Fruit fly (Drosophila melanogaster) whole organism, embryonic: Measurements from ENCODE around the gene Vm34Ca.

Source experiments
- Asciz ChIP-seq: fragments of 200-800 bp; sonication (Bioruptor generic); optimal IDR thresholded peaks from 2 replicates; lab custom pipeline; 2017; ENCODE audit warnings: missing biosample characterization, mild to moderate bottlenecking, missing genetic modification characterization, missing genetic modification reagents
- Bdp1 ChIP-seq: fragments of 200-800 bp; sonication (Bioruptor generic); optimal IDR thresholded peaks from 3 replicates; lab custom pipeline; 2016; ENCODE audit warnings: missing biosample characterization, missing genetic modification characterization
- Bteb2 ChIP-seq: fragments of 200-800 bp; sonication (Bioruptor generic); optimal IDR thresholded peaks from 2 replicates; lab custom pipeline; 2016; ENCODE audit warnings: missing biosample characterization, missing genetic modification characterization
- CG10267 ChIP-seq: fragments of 200-800 bp; sonication (Bioruptor generic); optimal IDR thresholded peaks from 2 replicates; lab custom pipeline; 2018; ENCODE audit warnings: missing biosample characterization, mild to moderate bottlenecking, missing genetic modification characterization, moderate library complexity
- CG10565 ChIP-seq: fragments of 200-800 bp; sonication (Bioruptor generic); optimal IDR thresholded peaks from 3 replicates; lab custom pipeline; 2016; ENCODE audit warnings: missing biosample characterization, mild to moderate bottlenecking, missing genetic modification characterization
- CG11398 ChIP-seq: fragments of 200-800 bp; sonication (Bioruptor generic); optimal IDR thresholded peaks from 2 replicates; lab custom pipeline; 2016; ENCODE audit warnings: missing biosample characterization, missing genetic modification characterization
- CG12155 ChIP-seq: fragments of 200-800 bp; sonication (Bioruptor generic); optimal IDR thresholded peaks from 3 replicates; lab custom pipeline; 2016; ENCODE audit warnings: missing biosample characterization, missing genetic modification characterization
- CG12236 ChIP-seq: fragments of 200-800 bp; sonication (Bioruptor generic); optimal IDR thresholded peaks from 2 replicates; lab custom pipeline; 2016; ENCODE audit warnings: missing biosample characterization, missing genetic modification characterization
- CG13624 ChIP-seq: fragments of 200-800 bp; sonication (Bioruptor generic); optimal IDR thresholded peaks from 2 replicates; lab custom pipeline; 2016; ENCODE audit warnings: missing biosample characterization, missing genetic modification characterization
- CG15073 ChIP-seq: fragments of 200-800 bp; sonication (Bioruptor generic); optimal IDR thresholded peaks from 2 replicates; lab custom pipeline; 2016; ENCODE audit warnings: missing biosample characterization, missing genetic modification characterization
- CG15601 ChIP-seq: fragments of 200-800 bp; sonication (Bioruptor generic); optimal IDR thresholded peaks from 3 replicates; lab custom pipeline; 2019; ENCODE audit warnings: missing biosample characterization, mild to moderate bottlenecking, missing genetic modification characterization, moderate library complexity
- CG1602 ChIP-seq: fragments of 200-800 bp; sonication (Bioruptor generic); optimal IDR thresholded peaks from 3 replicates; lab custom pipeline; 2016; ENCODE audit warnings: missing biosample characterization, missing genetic modification characterization
- CG18619 ChIP-seq: fragments of 200-800 bp; sonication (Bioruptor generic); optimal IDR thresholded peaks from 3 replicates; lab custom pipeline; 2017; ENCODE audit warnings: missing biosample characterization, mild to moderate bottlenecking, missing genetic modification characterization
- CG31388 ChIP-seq: fragments of 200-800 bp; sonication (Bioruptor generic); optimal IDR thresholded peaks from 2 replicates; lab custom pipeline; 2016; ENCODE audit warnings: missing biosample characterization, missing genetic modification characterization
- CG31441 ChIP-seq: fragments of 200-800 bp; sonication (Bioruptor generic); IDR thresholded peaks from 2 replicates; pipeline ENCODE4 v1.3.6; 2022; ENCODE audit warnings: missing biosample characterization, missing genetic modification characterization
- CG32767 ChIP-seq: fragments of 200-800 bp; sonication (Bioruptor generic); IDR thresholded peaks from 2 replicates; pipeline ENCODE4 v1.3.6; 2022; ENCODE audit warnings: missing biosample characterization, missing genetic modification characterization
- CG34224 ChIP-seq: fragments of 200-800 bp; sonication (Bioruptor generic); IDR thresholded peaks from 3 replicates; pipeline ENCODE4 v1.3.6; 2022; ENCODE audit warnings: missing biosample characterization, missing genetic modification characterization; ENCODE audit not compliant: partially characterized antibody
- CG43689 ChIP-seq: fragments of 200-800 bp; sonication (Bioruptor generic); IDR thresholded peaks from 2 replicates; pipeline ENCODE4 v1.3.6; 2022; ENCODE audit warnings: missing biosample characterization, missing genetic modification characterization
- CG5180 ChIP-seq: fragments of 200-800 bp; sonication (Bioruptor generic); optimal IDR thresholded peaks from 3 replicates; lab custom pipeline; 2017; ENCODE audit warnings: missing biosample characterization, missing genetic modification characterization, mild to moderate bottlenecking, moderate library complexity, missing genetic modification reagents
- CG6791 ChIP-seq: fragments of 200-800 bp; sonication (Bioruptor generic); IDR thresholded peaks from 3 replicates; pipeline ENCODE4 v1.3.6; 2022; ENCODE audit warnings: missing biosample characterization, missing genetic modification characterization; ENCODE audit not compliant: partially characterized antibody
- CG6854 ChIP-seq: fragments of 200-800 bp; sonication (Bioruptor generic); optimal IDR thresholded peaks from 3 replicates; lab custom pipeline; 2017; ENCODE audit warnings: missing biosample characterization, mild to moderate bottlenecking, missing genetic modification characterization
- CG7928 ChIP-seq: fragments of 200-800 bp; sonication (Bioruptor generic); optimal IDR thresholded peaks from 2 replicates; lab custom pipeline; 2017; ENCODE audit warnings: missing biosample characterization, mild to moderate bottlenecking, missing genetic modification characterization
- CG8089 ChIP-seq: fragments of 200-800 bp; sonication (Bioruptor generic); optimal IDR thresholded peaks from 3 replicates; lab custom pipeline; 2016; ENCODE audit warnings: missing biosample characterization, missing genetic modification characterization
- CTCF ChIP-seq: fragments of 200-800 bp; sonication (Bioruptor generic); optimal IDR thresholded peaks from 2 replicates; lab custom pipeline; 2017; ENCODE audit warnings: missing biosample characterization, mild to moderate bottlenecking, missing genetic modification characterization, moderate library complexity
- CkIIα-i1 ChIP-seq: fragments of 200-800 bp; sonication (Bioruptor generic); IDR thresholded peaks from 2 replicates; pipeline ENCODE4 v1.3.6; 2022; ENCODE audit warnings: missing biosample characterization, missing genetic modification characterization
- Dip2 ChIP-seq: fragments of 200-800 bp; sonication (Bioruptor generic); IDR thresholded peaks from 2 replicates; pipeline ENCODE4 v1.3.6; 2022; ENCODE audit warnings: missing biosample characterization, missing genetic modification characterization
- E2f2 ChIP-seq: fragments of 200-800 bp; sonication (Bioruptor generic); IDR thresholded peaks from 2 replicates; pipeline ENCODE4 v1.3.6; 2022; ENCODE audit warnings: missing biosample characterization, missing genetic modification characterization
- Ets97D ChIP-seq: fragments of 200-800 bp; sonication (Bioruptor generic); optimal IDR thresholded peaks from 3 replicates; lab custom pipeline; 2016; ENCODE audit warnings: missing biosample characterization, missing genetic modification characterization
- HHEX ChIP-seq: fragments of 200-800 bp; sonication (Bioruptor generic); optimal IDR thresholded peaks from 3 replicates; lab custom pipeline; 2017; ENCODE audit warnings: missing biosample characterization, mild to moderate bottlenecking, missing genetic modification characterization, missing genetic modification reagents
- Hmr ChIP-seq: fragments of 200-800 bp; sonication (Bioruptor generic); optimal IDR thresholded peaks from 3 replicates; lab custom pipeline; 2017; ENCODE audit warnings: mild to moderate bottlenecking, missing biosample characterization, missing genetic modification reagents, missing genetic modification characterization
- Hmx ChIP-seq: fragments of 200-800 bp; sonication (Bioruptor generic); optimal IDR thresholded peaks from 2 replicates; lab custom pipeline; 2016; ENCODE audit warnings: missing biosample characterization, missing genetic modification characterization
- Lhr ChIP-seq: fragments of 200-800 bp; sonication (Bioruptor generic); optimal IDR thresholded peaks from 3 replicates; lab custom pipeline; 2017; ENCODE audit warnings: mild to moderate bottlenecking, missing biosample characterization, missing genetic modification reagents, missing genetic modification characterization
- NfI ChIP-seq: fragments of 200-800 bp; sonication (Bioruptor generic); optimal IDR thresholded peaks from 3 replicates; lab custom pipeline; 2018; ENCODE audit warnings: missing biosample characterization, mild to moderate bottlenecking, missing genetic modification characterization, moderate library complexity
- Xbp1 ChIP-seq: fragments of 200-800 bp; sonication (Bioruptor generic); optimal IDR thresholded peaks from 3 replicates; lab custom pipeline; 2016; ENCODE audit warnings: missing biosample characterization, mild to moderate bottlenecking, missing genetic modification characterization
- crp ChIP-seq, 2 experiments: fragments of 200-800 bp; sonication (Bioruptor generic); optimal IDR thresholded peaks; 2 replicates in 1 of 2; 3 replicates in 1 of 2; lab custom pipeline; 2017; ENCODE audit warnings: missing biosample characterization in 2 of 2, missing genetic modification characterization in 2 of 2, mild to moderate bottlenecking in 1 of 2, moderate library complexity in 1 of 2
- ftz-f1 ChIP-seq: fragments of 200-800 bp; sonication (Bioruptor generic); optimal IDR thresholded peaks from 2 replicates; lab custom pipeline; 2016; ENCODE audit warnings: missing biosample characterization, missing genetic modification characterization
- gt ChIP-seq: fragments of 200-800 bp; sonication (Bioruptor generic); IDR thresholded peaks from 2 replicates; pipeline ENCODE4 v1.3.6; 2022; ENCODE audit warnings: missing biosample characterization, missing genetic modification characterization
- kay ChIP-seq: fragments of 200-800 bp; sonication (Bioruptor generic); optimal IDR thresholded peaks from 2 replicates; lab custom pipeline; 2016; ENCODE audit warnings: missing biosample characterization, missing genetic modification characterization
- ken ChIP-seq: fragments of 200-800 bp; sonication (Bioruptor generic); IDR thresholded peaks from 3 replicates; pipeline ENCODE4 v1.3.6; 2022; ENCODE audit warnings: missing biosample characterization, missing genetic modification characterization
- p53 ChIP-seq: fragments of 200-800 bp; sonication (Bioruptor generic); optimal IDR thresholded peaks from 2 replicates; lab custom pipeline; 2016; ENCODE audit warnings: missing biosample characterization, missing genetic modification characterization
- pb ChIP-seq: fragments of 200-800 bp; sonication (Bioruptor generic); optimal IDR thresholded peaks from 3 replicates; lab custom pipeline; 2016; ENCODE audit warnings: missing biosample characterization, missing genetic modification characterization
- pita ChIP-seq: fragments of 200-800 bp; sonication (Bioruptor generic); optimal IDR thresholded peaks from 2 replicates; lab custom pipeline; 2017; ENCODE audit warnings: missing biosample characterization, mild to moderate bottlenecking, missing genetic modification characterization
- prd ChIP-seq, 3 experiments: fragments of >200 bp in 2 of 3; fragments of 200-800 bp in 1 of 3; sonication (Bioruptor generic) in 1 of 3; optimal IDR thresholded peaks in 2 of 3; IDR thresholded peaks in 1 of 3; 2 replicates in 2 of 3; 3 replicates in 1 of 3; pipeline versions ENCODE4 v1.3.6 to Lab custom; 2017 to 2022; ENCODE audit warnings: missing biosample characterization in 1 of 3, missing genetic modification characterization in 1 of 3
- sd ChIP-seq: fragments of 200-800 bp; sonication (Bioruptor generic); optimal IDR thresholded peaks from 3 replicates; lab custom pipeline; 2018; ENCODE audit warnings: missing biosample characterization, mild to moderate bottlenecking, missing genetic modification characterization, moderate library complexity
- sna ChIP-seq: fragments of 200-800 bp; sonication (Bioruptor generic); IDR thresholded peaks from 2 replicates; pipeline ENCODE4 v1.3.6; 2022; ENCODE audit warnings: missing biosample characterization, missing genetic modification characterization; ENCODE audit not compliant: partially characterized antibody
- sug ChIP-seq: fragments of 200-800 bp; optimal IDR thresholded peaks from 2 replicates; lab custom pipeline; 2019; ENCODE audit warnings: missing biosample characterization, mild to moderate bottlenecking, missing genetic modification characterization, moderate library complexity
- tap ChIP-seq: fragments of 200-800 bp; optimal IDR thresholded peaks from 3 replicates; lab custom pipeline; 2019; ENCODE audit warnings: missing biosample characterization, mild to moderate bottlenecking, missing genetic modification characterization, moderate library complexity
- tna ChIP-seq: fragments of 200-800 bp; sonication (Bioruptor generic); IDR thresholded peaks from 2 replicates; pipeline ENCODE4 v1.3.6; 2022; ENCODE audit warnings: missing biosample characterization, missing genetic modification characterization; ENCODE audit not compliant: partially characterized antibody
- twi ChIP-seq: fragments of 200-800 bp; optimal IDR thresholded peaks from 2 replicates; lab custom pipeline; 2019; ENCODE audit warnings: missing biosample characterization, mild to moderate bottlenecking, missing genetic modification characterization, moderate library complexity
- wdn ChIP-seq: fragments of 200-800 bp; sonication (Bioruptor generic); IDR thresholded peaks from 2 replicates; pipeline ENCODE4 v1.3.6; 2022; ENCODE audit warnings: missing biosample characterization, missing genetic modification characterization

Gene Vm34Ca

dm6 chr2L:13370762-13371161 lies 40.7 kb downstream of the Vm34Ca start, which contains the start of gene ND-B22 (continued):
- TF ChIP-seq twi: peak; percentile 12
- peak; percentile 8 for TF ChIP-seq CTCF (GFP tag; lab: Kevin White, UChicago)
- TF ChIP-seq CG15073 (GFP tag; lab: Kevin White, UChicago): no peak
- peak; percentile 66 for TF ChIP-seq Bdp1 (GFP tag; lab: Kevin White, UChicago)
- peak; percentile 38 for TF ChIP-seq Hmr (GFP tag; lab: Kevin White, UChicago)
- peak; percentile 43; the same call in 1 of the 2 replicates for TF ChIP-seq sna (GFP tag; lab: Robert Waterston, UW)
- peak; percentile 39; the same call in 1 of the 2 replicates for TF ChIP-seq CG31441 (GFP tag; lab: Robert Waterston, UW)
- peak; percentile 93 for TF ChIP-seq E2f2
- TF ChIP-seq gt (GFP tag; lab: Robert Waterston, UW): no peak
- peak; percentile 16 for TF ChIP-seq tap (tag; lab: Kevin White, UChicago)
- TF ChIP-seq Xbp1 (GFP tag; lab: Kevin White, UChicago): peak; percentile 55
- TF ChIP-seq CG34224: peak; percentile 52; the same call in 1 of the 3 replicates
- 0 out of 2 replicates have a peak, but pooled peaks have one; percentile 33 for TF ChIP-seq tna (GFP tag; lab: Robert Waterston, UW)
- TF ChIP-seq Hmx: no peak
- TF ChIP-seq CG13624: peak; percentile 17
- TF ChIP-seq CG7928 (GFP tag; lab: Kevin White, UChicago): no peak
- no peak for TF ChIP-seq CG31388
- peak; percentile 52 for TF ChIP-seq CG15601 (tag; lab: Kevin White, UChicago)
- peak; percentile 71 for TF ChIP-seq Ets97D (GFP tag; lab: Kevin White, UChicago)
- TF ChIP-seq CG43689 (GFP tag; lab: Robert Waterston, UW): no peak
- TF ChIP-seq prd (optimal IDR thresholded peaks at IDR 0.05; lab: Kevin White, UChicago): no peak
- 0 out of 3 replicates have a peak, but pooled peaks have one; percentile 7 for TF ChIP-seq prd (GFP tag; IDR thresholded peaks at IDR 0.05; lab: Robert Waterston, UW)
- TF ChIP-seq Bteb2: peak; percentile 8
- no peak for TF ChIP-seq ftz-f1 (GFP tag; lab: Kevin White, UChicago)
- peak; percentile 68 for TF ChIP-seq NfI (GFP tag; lab: Kevin White, UChicago)
- no peak for TF ChIP-seq sd (tag; lab: Kevin White, UChicago)
- TF ChIP-seq pita (GFP tag; lab: Kevin White, UChicago): no peak
- no peak for TF ChIP-seq p53 (GFP tag; lab: Kevin White, UChicago)
- peak; percentile 93 for TF ChIP-seq CG10267 (tag; lab: Kevin White, UChicago)
- no peak for TF ChIP-seq CG32767 (GFP tag; lab: Robert Waterston, UW)
- no peak for TF ChIP-seq CG12236
- no peak for TF ChIP-seq Dip2 (GFP tag; lab: Robert Waterston, UW)
- TF ChIP-seq wdn (GFP tag; lab: Robert Waterston, UW): peak; percentile 22; the same call in 1 of the 2 replicates
- TF ChIP-seq CkIIα-i1: no peak
- no peak for TF ChIP-seq CG10565 (GFP tag; lab: Kevin White, UChicago)
- TF ChIP-seq CG12155 (GFP tag; lab: Kevin White, UChicago): peak; percentile 51
- TF ChIP-seq HHEX (GFP tag; lab: Kevin White, UChicago): peak; percentile 47
- peak; percentile 6 for TF ChIP-seq CG18619 (GFP tag; lab: Kevin White, UChicago)
- peak; percentile 24 for TF ChIP-seq CG1602
- no peak for TF ChIP-seq CG6854 (GFP tag; lab: Kevin White, UChicago)
- TF ChIP-seq pb (GFP tag; lab: Kevin White, UChicago): no peak
- TF ChIP-seq CG8089 (GFP tag; lab: Kevin White, UChicago): no peak
- TF ChIP-seq CG5180 (GFP tag; lab: Kevin White, UChicago): no peak
- TF ChIP-seq crp (GFP tag; optimal IDR thresholded peaks at IDR 0.05; lab: Kevin White, UChicago): peak in 1 of 2 experiments; percentile 74
- TF ChIP-seq CG6791 (GFP tag; lab: Robert Waterston, UW): 0 out of 3 replicates have a peak, but pooled peaks have one; percentile 41
- TF ChIP-seq ken (GFP tag; lab: Robert Waterston, UW): no peak
- no peak for TF ChIP-seq Asciz (GFP tag; lab: Kevin White, UChicago)
- no peak for TF ChIP-seq CG11398
- peak; percentile 53 for TF ChIP-seq sug (tag; lab: Kevin White, UChicago)
- TF ChIP-seq kay (GFP tag; lab: Kevin White, UChicago): no peak
- peak; percentile 34 for TF ChIP-seq Lhr
